Worm (Caenorhabditis elegans) whole organism, L4 larva: ENCODE results near the gene C46A5.6.
A peak's percentile ranks its signal among the peaks of the same experiment; 100 is the strongest.

Source experiments
- Y75B8A.6 ChIP-seq: fragments of 200-800 bp; sonication (Bioruptor generic); IDR thresholded peaks from 2 replicates; pipeline ENCODE4 v1.3.6; 2022; ENCODE audit warnings: missing genetic modification reagents, missing genetic modification characterization, missing compliant biosample characterization
- aly-2 ChIP-seq: sonication (generic microtip); optimal IDR thresholded peaks from 2 replicates; lab custom pipeline; 2018; ENCODE audit warnings: missing biosample characterization, missing genetic modification characterization
- arid-1 ChIP-seq: fragments of 200-800 bp; sonication (Bioruptor generic); conservative IDR thresholded peaks from 2 replicates; pipeline ENCODE4 v1.3.6; 2022; ENCODE audit warnings: missing genetic modification reagents, missing genetic modification characterization, missing compliant biosample characterization
- attf-4 ChIP-seq: sonication (generic microtip); optimal IDR thresholded peaks from 3 replicates; lab custom pipeline; 2017; ENCODE audit warnings: missing biosample characterization, missing genetic modification characterization
- ceh-32 ChIP-seq: sonication (generic microtip); optimal IDR thresholded peaks from 2 replicates; lab custom pipeline; 2016; ENCODE audit warnings: mild to moderate bottlenecking, missing genetic modification characterization, missing compliant biosample characterization; ENCODE audit not compliant: poor library complexity
- daf-16 ChIP-seq, 3 experiments: sonication (generic microtip); optimal IDR thresholded peaks; 2 replicates each; lab custom pipeline; 2016 to 2017; ENCODE audit warnings: missing genetic modification characterization in 3 of 3, missing genetic modification reagents in 3 of 3, mild to moderate bottlenecking in 2 of 3, missing compliant biosample characterization in 2 of 3, missing biosample characterization in 1 of 3, moderate library complexity in 1 of 3
- daf-19 ChIP-seq: fragments of 200-800 bp; sonication (Bioruptor generic); conservative IDR thresholded peaks from 2 replicates; pipeline ENCODE4 v1.3.6; 2022; ENCODE audit warnings: missing genetic modification characterization, missing compliant biosample characterization
- dmd-6 ChIP-seq: fragments of 200-800 bp; sonication (Bioruptor generic); IDR thresholded peaks from 2 replicates; pipeline ENCODE4 v1.3.6; 2022; ENCODE audit warnings: missing genetic modification reagents, missing genetic modification characterization, missing compliant biosample characterization
- dmd-8 ChIP-seq: fragments of 200-800 bp; sonication (Bioruptor generic); IDR thresholded peaks from 2 replicates; pipeline ENCODE4 v1.3.6; 2022; ENCODE audit warnings: missing genetic modification characterization, missing compliant biosample characterization
- egl-27 ChIP-seq: sonication (generic microtip); optimal IDR thresholded peaks from 3 replicates; lab custom pipeline; 2017; ENCODE audit warnings: missing biosample characterization, missing genetic modification reagents, missing genetic modification characterization
- fkh-10 ChIP-seq: fragments of 150-350 bp; optimal IDR thresholded peaks from 2 replicates; lab custom pipeline; 2014; ENCODE audit warnings: missing biosample characterization, missing genetic modification reagents, missing genetic modification characterization
- hmg-1.1 ChIP-seq: fragments of 200-800 bp; sonication (Bioruptor generic); IDR thresholded peaks from 2 replicates; pipeline ENCODE4 v1.3.6; 2022; ENCODE audit warnings: missing genetic modification reagents, missing genetic modification characterization, missing compliant biosample characterization
- lin-13 ChIP-seq: fragments of 150-350 bp; optimal IDR thresholded peaks from 2 replicates; lab custom pipeline; 2014; ENCODE audit warnings: missing biosample characterization, missing genetic modification reagents, missing genetic modification characterization
- lin-29 ChIP-seq: fragments of 200-800 bp; sonication (Bioruptor generic); IDR thresholded peaks from 2 replicates; pipeline ENCODE4 v1.3.6; 2022; ENCODE audit warnings: missing genetic modification reagents, missing genetic modification characterization, missing compliant biosample characterization
- lin-39 ChIP-seq: fragments of 150-350 bp; optimal IDR thresholded peaks from 2 replicates; lab custom pipeline; 2014; ENCODE audit warnings: missing biosample characterization, missing genetic modification reagents, missing genetic modification characterization
- lir-3 ChIP-seq: sonication (generic microtip); optimal IDR thresholded peaks from 2 replicates; lab custom pipeline; 2016; ENCODE audit warnings: mild to moderate bottlenecking, missing genetic modification characterization, missing compliant biosample characterization
- madf-9 ChIP-seq: fragments of 200-800 bp; sonication (Bioruptor generic); conservative IDR thresholded peaks from 2 replicates; pipeline ENCODE4 v1.3.6; 2022; ENCODE audit warnings: missing genetic modification reagents, missing genetic modification characterization, missing compliant biosample characterization
- mxl-2 ChIP-seq: fragments of 200-800 bp; sonication (Bioruptor generic); conservative IDR thresholded peaks from 2 replicates; pipeline ENCODE4 v1.3.6; 2022; ENCODE audit warnings: missing genetic modification reagents, missing genetic modification characterization, missing compliant biosample characterization
- nhr-10 ChIP-seq: fragments of 150-350 bp; optimal IDR thresholded peaks from 2 replicates; lab custom pipeline; 2014; ENCODE audit warnings: missing biosample characterization, missing genetic modification characterization
- nhr-28 ChIP-seq: fragments of 150-350 bp; optimal IDR thresholded peaks from 2 replicates; lab custom pipeline; 2014; ENCODE audit warnings: missing biosample characterization, missing genetic modification characterization
- nhr-77 ChIP-seq: fragments of 150-350 bp; optimal IDR thresholded peaks from 2 replicates; lab custom pipeline; 2014; ENCODE audit warnings: missing biosample characterization, missing genetic modification characterization
- php-3 ChIP-seq: fragments of 200-800 bp; sonication (Bioruptor generic); IDR thresholded peaks from 2 replicates; pipeline ENCODE4 v1.3.6; 2022; ENCODE audit warnings: missing genetic modification reagents, missing genetic modification characterization, missing compliant biosample characterization
- pqm-1 ChIP-seq: sonication (generic microtip); optimal IDR thresholded peaks from 2 replicates; lab custom pipeline; 2017; ENCODE audit warnings: missing biosample characterization, missing genetic modification characterization
- saeg-2 ChIP-seq: fragments of 200-800 bp; sonication (Bioruptor generic); IDR thresholded peaks from 2 replicates; pipeline ENCODE4 v1.3.6; 2022; ENCODE audit warnings: missing genetic modification reagents, missing genetic modification characterization, missing compliant biosample characterization
- set-16 ChIP-seq: fragments of 200-800 bp; sonication (Bioruptor generic); IDR thresholded peaks from 2 replicates; pipeline ENCODE4 v1.3.6; 2022; ENCODE audit warnings: missing genetic modification reagents, missing genetic modification characterization, missing compliant biosample characterization
- snpc-1.2 ChIP-seq: fragments of 200-800 bp; sonication (Bioruptor generic); IDR thresholded peaks from 2 replicates; pipeline ENCODE4 v1.3.6; 2022; ENCODE audit warnings: missing genetic modification reagents, missing genetic modification characterization, missing compliant biosample characterization
- spr-1 ChIP-seq: sonication (generic microtip); optimal IDR thresholded peaks from 2 replicates; lab custom pipeline; 2016; ENCODE audit warnings: mild to moderate bottlenecking, missing genetic modification characterization, missing compliant biosample characterization
- tra-1 ChIP-seq: fragments of 200-800 bp; sonication (Bioruptor generic); IDR thresholded peaks from 2 replicates; pipeline ENCODE4 v1.3.6; 2022; ENCODE audit warnings: missing genetic modification reagents, missing genetic modification characterization, missing compliant biosample characterization
- unc-130 ChIP-seq: sonication (generic microtip); optimal IDR thresholded peaks from 2 replicates; lab custom pipeline; 2016; ENCODE audit warnings: missing genetic modification reagents, missing genetic modification characterization, missing compliant biosample characterization
- unc-62 ChIP-seq, 3 experiments: fragments of 150-350 bp in 1 of 3; sonication (generic microtip); optimal IDR thresholded peaks in 2 of 3; peaks in 1 of 3; 1 replicate in 1 of 3; 2 replicates in 2 of 3; lab custom pipeline; 2014 to 2017; ENCODE audit warnings: missing biosample characterization in 3 of 3, missing genetic modification characterization in 3 of 3, missing genetic modification reagents in 3 of 3, missing genotype in 1 of 3
- zag-1 ChIP-seq: fragments of 150-350 bp; optimal IDR thresholded peaks from 2 replicates; lab custom pipeline; 2014; ENCODE audit warnings: missing biosample characterization, missing genetic modification characterization
- zfp-3 ChIP-seq: fragments of 200-800 bp; sonication (Bioruptor generic); conservative IDR thresholded peaks from 2 replicates; pipeline ENCODE4 v1.3.6; 2022; ENCODE audit warnings: missing genetic modification reagents, missing genetic modification characterization, missing compliant biosample characterization
- zip-2 ChIP-seq: fragments of 150-350 bp; optimal IDR thresholded peaks from 2 replicates; lab custom pipeline; 2014; ENCODE audit warnings: missing biosample characterization, missing genetic modification characterization

Gene C46A5.6

DNA sequence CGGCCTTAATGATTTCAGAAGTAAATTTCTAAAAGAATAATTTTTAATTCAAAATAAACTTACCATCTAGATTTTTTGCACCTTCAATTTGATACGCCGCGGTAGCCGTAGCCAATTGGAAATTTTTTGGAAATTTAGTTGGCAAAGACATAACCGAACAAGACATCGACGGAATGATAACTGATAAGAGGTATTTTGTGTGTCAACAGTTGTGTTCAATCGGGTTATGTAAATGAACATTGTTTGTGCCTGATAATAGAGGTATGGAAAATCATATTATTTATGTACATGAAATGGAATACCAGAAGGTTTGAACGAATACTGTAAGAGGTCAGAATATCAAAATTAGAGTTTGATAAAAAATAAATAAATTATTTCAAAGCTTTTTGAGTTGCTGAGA, 15.8 kb downstream of the C46A5.6 start, which contains the start of gene klo-1:
TSS of gene klo-1 (minus strand) at position 388 of the 400 bp plus-strand sequence.
- TF ChIP-seq saeg-2 (no peak), zip-2 (tag; lab: Kevin White, UChicago) (no peak), snpc-1.2 (GFP tag; lab: Robert Waterston, UW) (no peak), pqm-1 (peak; percentile 96), hmg-1.1 (GFP tag; lab: Robert Waterston, UW) (no peak), dmd-8 (GFP tag; lab: Robert Waterston, UW) (no peak), nhr-77 (tag; lab: Kevin White, UChicago) (no peak), fkh-10 (GFP tag; lab: Kevin White, UChicago) (no peak), daf-16 (GFP tag; optimal IDR thresholded peaks at IDR 0.05; lab: Kevin White, UChicago) (no peak), daf-16 (tag; optimal IDR thresholded peaks at IDR 0.05; lab: Kevin White, UChicago) (peak; percentile 93), zag-1 (no peak), zfp-3 (GFP tag; lab: Robert Waterston, UW) (no peak), unc-130 (GFP tag; lab: Kevin White, UChicago) (no peak), tra-1 (GFP tag; lab: Robert Waterston, UW) (no peak), egl-27 (no peak), lin-39 (tag; lab: Kevin White, UChicago) (no peak), Y75B8A.6 (GFP tag; lab: Robert Waterston, UW) (no peak), lin-29 (GFP tag; lab: Robert Waterston, UW) (no peak), nhr-28 (peak; percentile 80), ceh-32 (no peak), dmd-6 (GFP tag; lab: Robert Waterston, UW) (peak; percentile 7; the same call in 1 of the 2 replicates), aly-2 (tag; lab: Kevin White, UChicago) (no peak), unc-62 (GFP tag; optimal IDR thresholded peaks at IDR 0.05 in 1 of 2; lab: Kevin White, UChicago) (peak in 1 of 2 experiments; percentile 26), unc-62 (tag; optimal IDR thresholded peaks at IDR 0.05; lab: Kevin White, UChicago) (no peak)

DNA sequence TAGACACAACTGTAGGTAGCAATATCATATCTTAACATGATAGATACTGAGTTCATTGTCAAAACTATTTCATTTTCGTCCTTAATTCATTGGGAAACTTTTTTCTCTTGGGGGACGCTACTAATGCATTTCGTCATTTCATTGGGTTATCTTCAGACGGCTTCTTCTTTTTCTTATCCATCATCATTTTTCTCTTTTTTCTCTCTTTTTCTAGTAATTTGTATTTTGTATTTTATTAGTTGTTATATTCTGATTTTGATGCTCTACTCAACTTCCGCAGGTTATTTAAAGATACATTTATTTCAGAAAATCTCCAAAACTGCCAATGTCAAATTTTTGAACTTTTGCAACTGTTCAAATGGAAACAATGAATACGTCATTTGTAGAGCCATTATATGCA, 20.1 kb downstream of the C46A5.6 start, which contains the start of gene npr-35:
TSS of gene npr-35 (plus strand) at position 301 of the 400 bp plus-strand sequence.
- TF ChIP-seq unc-130 (GFP tag; lab: Kevin White, UChicago) (no peak), unc-62 (GFP tag; optimal IDR thresholded peaks at IDR 0.05 in 1 of 2; lab: Kevin White, UChicago) (peak in 1 of 2 experiments; percentile 80), unc-62 (tag; optimal IDR thresholded peaks at IDR 0.05; lab: Kevin White, UChicago) (no peak)
- TF ChIP-seq, all 104 proteins: peak for 1

ce11 chrIV:7736616-7737015, 27.0 kb downstream of the C46A5.6 start:
- TF ChIP-seq nhr-10, result no peak
- TF ChIP-seq php-3, result no peak
- no peak for TF ChIP-seq dmd-6 (GFP tag; lab: Robert Waterston, UW)
- TF ChIP-seq attf-4 (tag; lab: Kevin White, UChicago), result no peak
- no peak for TF ChIP-seq lir-3

DNA sequence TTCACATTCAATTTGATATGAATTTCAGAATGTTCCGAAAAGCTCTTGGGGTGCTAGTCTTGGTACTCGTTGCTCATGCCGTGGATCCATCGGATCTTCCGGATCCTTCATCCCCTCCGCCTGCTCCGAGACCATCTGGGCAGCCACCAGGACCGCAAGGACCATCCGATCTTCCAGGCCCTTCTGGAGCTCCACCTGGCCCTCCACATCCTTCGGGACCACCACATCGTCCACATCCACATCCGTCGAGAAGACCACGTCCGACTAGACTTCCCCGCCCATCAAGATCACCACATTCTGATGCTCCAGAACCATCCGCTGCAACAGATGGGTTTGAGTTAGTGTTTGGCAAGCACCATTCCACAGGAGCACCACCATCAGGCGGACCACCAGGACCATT, 29.0 kb downstream of the C46A5.6 start, which contains the start of gene clx-1:
TSS of gene clx-1 (plus strand) at position 30 of the 400 bp plus-strand sequence.
- TF ChIP-seq set-16 (GFP tag; lab: Robert Waterston, UW), result peak; percentile 91
- TF ChIP-seq madf-9, result no peak

DNA sequence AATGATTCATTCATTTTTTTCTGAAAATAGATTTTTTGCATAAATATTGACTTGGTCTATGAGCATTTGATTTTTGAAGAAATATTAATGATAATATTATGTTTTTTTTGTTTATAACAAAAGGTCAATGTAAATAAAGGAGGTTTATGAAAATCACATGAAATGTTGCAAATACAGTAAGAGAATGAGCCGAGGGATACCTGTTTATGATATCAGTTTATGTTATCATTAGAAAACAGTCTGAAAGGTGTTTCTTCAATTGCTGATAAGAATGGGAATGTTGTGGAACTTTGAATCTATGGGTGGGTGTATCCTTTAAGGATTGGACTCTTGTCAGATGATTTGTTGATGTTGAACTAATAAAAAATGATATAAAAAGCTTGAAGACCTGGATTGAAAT, 29.5 kb downstream of the C46A5.6 start:
- TF ChIP-seq daf-16 (GFP tag; optimal IDR thresholded peaks at IDR 0.05; lab: Kevin White, UChicago) (no peak), daf-16 (tag; optimal IDR thresholded peaks at IDR 0.05; lab: Kevin White, UChicago) (peak; percentile 93), arid-1 (no peak)

DNA sequence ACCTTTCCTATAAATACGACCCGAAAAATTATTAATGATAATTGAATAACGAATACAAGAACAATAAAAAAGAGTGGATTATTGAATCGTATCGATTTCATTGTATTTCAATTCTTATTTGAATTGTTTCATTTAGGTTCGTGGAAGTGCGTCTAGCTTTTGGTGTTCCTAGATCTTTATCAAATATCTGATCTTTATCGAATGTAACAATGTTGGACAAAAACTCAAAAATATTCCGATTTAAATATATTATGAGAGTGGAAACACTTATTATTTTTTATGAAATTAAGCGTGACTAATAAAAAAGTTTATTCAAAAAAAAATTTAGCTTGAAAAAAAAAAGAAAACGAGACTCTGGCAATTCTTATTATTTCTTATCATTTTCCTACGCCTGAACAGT, 31.7 kb downstream of the C46A5.6 start, which contains the start of the genes C50F7.9 and C50F7.3:
TSS of gene C50F7.9 (minus strand) at position 101 of the 400 bp plus-strand sequence.
TSS of gene C50F7.3 (plus strand) at position 370 of the 400 bp plus-strand sequence.
- TF ChIP-seq mxl-2 (GFP tag; lab: Robert Waterston, UW) (no peak), spr-1 (tag; lab: Kevin White, UChicago) (no peak), lin-13 (GFP tag; lab: Kevin White, UChicago) (no peak), daf-19 (GFP tag; lab: Robert Waterston, UW) (no peak)
